Worm (Caenorhabditis elegans): ENCODE measurements around the gene W09G12.10.

Gene W09G12.10

ce11 chrIV:1170408-1170807 is 50.7 kb downstream of the W09G12.10 start, which contains the start of gene cec-2:
cec-2 (plus strand) TSS chrIV:1170708.
- no peak for TF ChIP-seq ets-7 (tag; optimal IDR thresholded peaks at IDR 0.05)
- no peak for TF ChIP-seq pes-1 (GFP tag; IDR thresholded peaks at IDR 0.05)
- TF ChIP-seq B0310.2 (tag; optimal IDR thresholded peaks at IDR 0.05) = no peak
- no peak for TF ChIP-seq tbx-11 (GFP tag; IDR thresholded peaks at IDR 0.05)
- no peak for TF ChIP-seq flt-1 (GFP tag; IDR thresholded peaks at IDR 0.05)
- TF ChIP-seq tbx-37 (GFP tag; conservative IDR thresholded peaks at IDR 0.05) = no peak
- no peak for TF ChIP-seq ama-1 (optimal IDR thresholded peaks at IDR 0.05)
- TF ChIP-seq sea-1 (GFP tag; conservative IDR thresholded peaks at IDR 0.05) = no peak

Measured in whole organism, early embryonic.